Fruit fly (Drosophila melanogaster) whole organism, embryonic: ENCODE measurements around the gene CG2767.

ENCODE experiments used
- CG12299 ChIP-seq: fragments of 200-800 bp; sonication (Bioruptor generic); optimal IDR thresholded peaks from 2 replicates; lab custom pipeline; 2018; ENCODE audit warnings: missing biosample characterization, mild to moderate bottlenecking, missing genetic modification characterization
- CG7839 ChIP-seq: fragments of 200-800 bp; sonication (Bioruptor generic); optimal IDR thresholded peaks from 3 replicates; lab custom pipeline; 2018; ENCODE audit warnings: missing biosample characterization, mild to moderate bottlenecking, missing genetic modification characterization, moderate library complexity
- Drgx ChIP-seq: fragments of 200-800 bp; sonication (Bioruptor generic); IDR thresholded peaks from 2 replicates; pipeline ENCODE4 v1.3.6; 2022; ENCODE audit warnings: missing biosample characterization, missing genetic modification characterization
- tx ChIP-seq: fragments of 200-800 bp; sonication (Bioruptor generic); optimal IDR thresholded peaks from 2 replicates; lab custom pipeline; 2016; ENCODE audit warnings: missing biosample characterization, missing genetic modification characterization

DNA sequence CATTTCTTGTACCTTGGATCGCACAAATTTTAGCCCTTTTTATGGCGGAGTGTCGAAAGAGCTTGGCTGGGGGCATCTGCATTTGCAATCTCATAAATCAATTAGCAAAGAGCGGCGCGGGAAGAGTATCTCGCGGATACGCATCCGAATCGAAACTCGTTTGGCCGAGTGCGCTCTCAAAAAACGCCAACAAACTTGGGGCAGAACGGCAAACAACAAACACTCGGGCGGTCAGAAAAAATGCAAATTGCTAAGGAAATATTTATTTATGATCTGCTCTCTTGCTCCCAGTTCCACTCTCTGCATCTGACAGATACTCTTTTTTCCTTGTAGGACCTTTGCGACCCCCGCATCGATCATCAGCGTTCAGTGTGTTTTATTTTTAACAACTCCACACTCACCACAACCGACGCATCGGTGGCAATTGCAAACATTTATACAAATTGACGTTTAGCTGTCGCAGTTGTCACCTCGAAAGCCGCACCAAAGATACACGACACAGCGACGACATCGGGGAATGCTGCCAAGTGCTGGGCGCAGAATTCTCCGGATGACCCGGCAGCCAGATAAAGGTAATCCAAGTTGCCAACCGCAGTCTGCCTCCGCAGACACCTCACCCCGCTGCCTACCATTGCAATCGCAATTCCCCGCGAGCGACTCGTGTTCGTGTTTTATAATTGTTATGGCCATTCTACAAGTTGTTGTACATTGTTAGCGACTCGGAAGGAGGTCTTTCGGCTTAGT, 38.8 kb downstream of the CG2767 start:
- TF ChIP-seq CG12299 (tag; lab: Kevin White, UChicago) (no peak), Drgx (GFP tag; lab: Robert Waterston, UW) (no peak), tx (GFP tag; lab: Kevin White, UChicago) (no peak), CG7839 (tag; lab: Kevin White, UChicago) (no peak)
